Fruit fly (Drosophila melanogaster) whole organism, embryonic: ENCODE data around the gene CG6048.

Experiments
- Awh ChIP-seq: fragments of 200-800 bp; sonication (Bioruptor generic); IDR thresholded peaks from 2 replicates; pipeline ENCODE4, ENCODE4 v1.3.6; 2022; ENCODE audit warnings: missing biosample characterization, missing genetic modification characterization
- BtbVII ChIP-seq: fragments of 200-800 bp; sonication (Bioruptor generic); optimal IDR thresholded peaks from 3 replicates; lab custom pipeline; 2017; ENCODE audit warnings: missing biosample characterization, mild to moderate bottlenecking, missing genetic modification characterization
- CG10462 ChIP-seq: fragments of 200-800 bp; sonication (Bioruptor generic); optimal IDR thresholded peaks from 2 replicates; lab custom pipeline; 2016; ENCODE audit warnings: missing biosample characterization, missing genetic modification characterization
- CG12219 ChIP-seq: fragments of 200-800 bp; sonication (Bioruptor generic); optimal IDR thresholded peaks from 3 replicates; lab custom pipeline; 2018; ENCODE audit warnings: missing biosample characterization, mild to moderate bottlenecking, missing genetic modification characterization
- CG12299 ChIP-seq: fragments of 200-800 bp; sonication (Bioruptor generic); optimal IDR thresholded peaks from 2 replicates; lab custom pipeline; 2018; ENCODE audit warnings: missing biosample characterization, mild to moderate bottlenecking, missing genetic modification characterization
- CG12942 ChIP-seq: fragments of 200-800 bp; sonication (Bioruptor generic); optimal IDR thresholded peaks from 3 replicates; lab custom pipeline; 2016; ENCODE audit warnings: missing biosample characterization, missing genetic modification characterization
- CG14965 ChIP-seq: fragments of 200-800 bp; sonication (Bioruptor generic); optimal IDR thresholded peaks from 2 replicates; lab custom pipeline; 2016; ENCODE audit warnings: missing biosample characterization, missing genetic modification characterization, borderline replicate concordance
- CG1602 ChIP-seq: fragments of 200-800 bp; sonication (Bioruptor generic); optimal IDR thresholded peaks from 3 replicates; lab custom pipeline; 2016; ENCODE audit warnings: missing biosample characterization, missing genetic modification characterization
- CG16863 ChIP-seq: fragments of 200-800 bp; sonication (Bioruptor generic); optimal IDR thresholded peaks from 3 replicates; lab custom pipeline; 2016; ENCODE audit warnings: missing biosample characterization, missing genetic modification characterization
- CG17328 ChIP-seq: fragments of 200-800 bp; sonication (Bioruptor generic); IDR thresholded peaks from 2 replicates; pipeline ENCODE4 v1.3.6; 2022; ENCODE audit warnings: missing biosample characterization, missing genetic modification characterization
- CG17802 ChIP-seq: fragments of 200-800 bp; sonication (Bioruptor generic); optimal IDR thresholded peaks from 2 replicates; lab custom pipeline; 2018; ENCODE audit warnings: missing biosample characterization, mild to moderate bottlenecking, missing genetic modification characterization, moderate library complexity
- CG18599 ChIP-seq: fragments of 200-800 bp; sonication (Bioruptor generic); optimal IDR thresholded peaks from 3 replicates; lab custom pipeline; 2017; ENCODE audit warnings: missing biosample characterization, missing genetic modification characterization, mild to moderate bottlenecking, moderate library complexity, missing genetic modification reagents
- CG2199 ChIP-seq: fragments of 200-800 bp; sonication (Bioruptor generic); IDR thresholded peaks from 3 replicates; pipeline ENCODE4 v1.3.6; 2022; ENCODE audit warnings: missing biosample characterization, missing genetic modification characterization
- CG2678 ChIP-seq: fragments of 200-800 bp; sonication (Bioruptor generic); optimal IDR thresholded peaks from 3 replicates; lab custom pipeline; 2019; ENCODE audit warnings: missing biosample characterization, mild to moderate bottlenecking, missing genetic modification characterization, moderate library complexity
- CG34224 ChIP-seq: fragments of 200-800 bp; sonication (Bioruptor generic); IDR thresholded peaks from 3 replicates; pipeline ENCODE4 v1.3.6; 2022; ENCODE audit warnings: missing biosample characterization, missing genetic modification characterization; ENCODE audit not compliant: partially characterized antibody
- CG3995 ChIP-seq: fragments of 200-800 bp; sonication (Bioruptor generic); optimal IDR thresholded peaks from 3 replicates; lab custom pipeline; 2016; ENCODE audit warnings: missing biosample characterization, missing genetic modification characterization
- CG5180 ChIP-seq: fragments of 200-800 bp; sonication (Bioruptor generic); optimal IDR thresholded peaks from 3 replicates; lab custom pipeline; 2017; ENCODE audit warnings: missing biosample characterization, missing genetic modification characterization, mild to moderate bottlenecking, moderate library complexity, missing genetic modification reagents
- CG6765 ChIP-seq: fragments of 200-800 bp; sonication (Bioruptor generic); optimal IDR thresholded peaks from 3 replicates; lab custom pipeline; 2017; ENCODE audit warnings: missing biosample characterization, mild to moderate bottlenecking, missing genetic modification characterization
- CG9817 ChIP-seq: fragments of 200-800 bp; sonication (Bioruptor generic); optimal IDR thresholded peaks from 2 replicates; lab custom pipeline; 2018; ENCODE audit warnings: missing biosample characterization, mild to moderate bottlenecking, missing genetic modification characterization, moderate library complexity
- CG9932 ChIP-seq: fragments of 200-800 bp; sonication (Bioruptor generic); IDR thresholded peaks from 2 replicates; pipeline ENCODE4 v1.3.6; 2022; ENCODE audit warnings: missing biosample characterization, missing genetic modification characterization
- D19B ChIP-seq: fragments of 200-800 bp; sonication (Bioruptor generic); optimal IDR thresholded peaks from 2 replicates; lab custom pipeline; 2017; ENCODE audit warnings: missing biosample characterization, mild to moderate bottlenecking, missing genetic modification characterization
- Dbx ChIP-seq: fragments of 200-800 bp; sonication (Bioruptor generic); IDR thresholded peaks from 3 replicates; pipeline ENCODE4 v1.3.6; 2022; ENCODE audit warnings: missing biosample characterization, missing genetic modification characterization
- Drgx ChIP-seq: fragments of 200-800 bp; sonication (Bioruptor generic); IDR thresholded peaks from 2 replicates; pipeline ENCODE4 v1.3.6; 2022; ENCODE audit warnings: missing biosample characterization, missing genetic modification characterization
- Elba2 ChIP-seq: fragments of 200-800 bp; sonication (Bioruptor generic); optimal IDR thresholded peaks from 3 replicates; lab custom pipeline; 2016; ENCODE audit warnings: missing biosample characterization, missing genetic modification characterization
- Fer3 ChIP-seq: fragments of 200-800 bp; sonication (Bioruptor generic); optimal IDR thresholded peaks from 2 replicates; lab custom pipeline; 2018; ENCODE audit warnings: missing biosample characterization, mild to moderate bottlenecking, missing genetic modification characterization, moderate library complexity
- Hr51 ChIP-seq, 2 experiments: fragments of 200-800 bp; sonication (Bioruptor generic); optimal IDR thresholded peaks; 2 replicates in 1 of 2; 3 replicates in 1 of 2; lab custom pipeline; 2016 to 2018; ENCODE audit warnings: missing biosample characterization in 2 of 2, missing genetic modification characterization in 2 of 2, mild to moderate bottlenecking in 1 of 2, moderate library complexity in 1 of 2
- Hr78 ChIP-seq, 2 experiments: fragments of 200-800 bp in 1 of 2; fragments of >200 bp in 1 of 2; sonication (Bioruptor generic) in 1 of 2; optimal IDR thresholded peaks; 2 replicates each; lab custom pipeline; 2017 to 2019; ENCODE audit warnings: missing biosample characterization in 2 of 2, missing genetic modification characterization in 2 of 2, mild to moderate bottlenecking in 1 of 2, moderate library complexity in 1 of 2
- Jarid2 ChIP-seq: fragments of 200-800 bp; sonication (Bioruptor generic); optimal IDR thresholded peaks from 3 replicates; lab custom pipeline; 2017; ENCODE audit warnings: mild to moderate bottlenecking, missing biosample characterization, missing genetic modification reagents, missing genetic modification characterization
- Nf-YC ChIP-seq: fragments of 200-800 bp; optimal IDR thresholded peaks from 3 replicates; lab custom pipeline; 2019; ENCODE audit warnings: missing biosample characterization, mild to moderate bottlenecking, missing genetic modification characterization, moderate library complexity
- NfI ChIP-seq: fragments of 200-800 bp; sonication (Bioruptor generic); optimal IDR thresholded peaks from 3 replicates; lab custom pipeline; 2018; ENCODE audit warnings: missing biosample characterization, mild to moderate bottlenecking, missing genetic modification characterization, moderate library complexity
- Optix ChIP-seq: fragments of 200-800 bp; sonication (Bioruptor generic); IDR thresholded peaks from 3 replicates; pipeline ENCODE4 v1.3.6; 2022; ENCODE audit warnings: missing biosample characterization, missing genetic modification characterization
- Rfx ChIP-seq: fragments of 200-800 bp; sonication (Bioruptor generic); IDR thresholded peaks from 2 replicates; pipeline ENCODE4 v1.3.6; 2022; ENCODE audit warnings: missing biosample characterization, missing genetic modification characterization
- Sry-β ChIP-seq: fragments of 200-800 bp; sonication (Bioruptor generic); optimal IDR thresholded peaks from 2 replicates; lab custom pipeline; 2018; ENCODE audit warnings: missing biosample characterization, mild to moderate bottlenecking, missing genetic modification characterization, moderate library complexity
- Usf ChIP-seq: fragments of 200-800 bp; sonication (Bioruptor generic); optimal IDR thresholded peaks from 2 replicates; lab custom pipeline; 2017; ENCODE audit warnings: missing genotype, missing biosample characterization, missing genetic modification characterization
- amos ChIP-seq: fragments of 200-800 bp; sonication (Bioruptor generic); IDR thresholded peaks from 2 replicates; pipeline ENCODE4 v1.3.6; 2022; ENCODE audit warnings: missing biosample characterization, missing genetic modification characterization; ENCODE audit not compliant: partially characterized antibody
- ara ChIP-seq: fragments of 200-800 bp; sonication (Bioruptor generic); IDR thresholded peaks from 2 replicates; pipeline ENCODE4 v1.3.6; 2022; ENCODE audit warnings: missing biosample characterization, missing genetic modification characterization
- caup ChIP-seq: fragments of 200-800 bp; sonication (Bioruptor generic); optimal IDR thresholded peaks from 3 replicates; lab custom pipeline; 2017; ENCODE audit warnings: missing biosample characterization, mild to moderate bottlenecking, missing genetic modification characterization, moderate library complexity; ENCODE audit not compliant: severe bottlenecking
- ci ChIP-seq: fragments of 200-800 bp; sonication (Bioruptor generic); IDR thresholded peaks from 3 replicates; pipeline ENCODE4 v1.3.6; 2022; ENCODE audit warnings: missing biosample characterization, missing genetic modification characterization
- corto ChIP-seq: fragments of 200-800 bp; sonication (Bioruptor generic); optimal IDR thresholded peaks from 2 replicates; lab custom pipeline; 2016; ENCODE audit warnings: missing biosample characterization, mild to moderate bottlenecking, missing genetic modification characterization, moderate library complexity
- crc ChIP-seq: fragments of 200-800 bp; sonication (Bioruptor generic); optimal IDR thresholded peaks from 2 replicates; lab custom pipeline; 2016; ENCODE audit warnings: missing biosample characterization, missing genetic modification characterization
- fd3F ChIP-seq: fragments of 200-800 bp; sonication (Bioruptor generic); optimal IDR thresholded peaks from 2 replicates; lab custom pipeline; 2018; ENCODE audit warnings: missing biosample characterization, mild to moderate bottlenecking, missing genetic modification characterization, moderate library complexity
- hth ChIP-seq: fragments of >200 bp; optimal IDR thresholded peaks from 2 replicates; lab custom pipeline; 2017; ENCODE audit warnings: inconsistent platforms
- klu ChIP-seq: fragments of 200-800 bp; sonication (Bioruptor generic); IDR thresholded peaks from 2 replicates; pipeline ENCODE4 v1.3.6; 2022; ENCODE audit warnings: missing biosample characterization, missing genetic modification characterization
- mld ChIP-seq: fragments of 200-800 bp; sonication (Bioruptor generic); IDR thresholded peaks from 3 replicates; pipeline ENCODE4 v1.3.6; 2022; ENCODE audit warnings: missing biosample characterization, missing genetic modification characterization; ENCODE audit not compliant: partially characterized antibody
- nom ChIP-seq: fragments of 200-800 bp; sonication (Bioruptor generic); optimal IDR thresholded peaks from 2 replicates; lab custom pipeline; 2017; ENCODE audit warnings: missing biosample characterization, missing genetic modification characterization, mild to moderate bottlenecking, moderate library complexity, missing genetic modification reagents
- oc ChIP-seq: fragments of 200-800 bp; sonication (Bioruptor generic); optimal IDR thresholded peaks from 2 replicates; lab custom pipeline; 2018; ENCODE audit warnings: missing biosample characterization, mild to moderate bottlenecking, missing genetic modification characterization, moderate library complexity
- onecut ChIP-seq: fragments of 200-800 bp; sonication (Bioruptor generic); IDR thresholded peaks from 2 replicates; pipeline ENCODE4 v1.3.6; 2022; ENCODE audit warnings: missing biosample characterization, missing genetic modification characterization
- pita ChIP-seq: fragments of 200-800 bp; sonication (Bioruptor generic); optimal IDR thresholded peaks from 2 replicates; lab custom pipeline; 2017; ENCODE audit warnings: missing biosample characterization, mild to moderate bottlenecking, missing genetic modification characterization

The CG6048 gene

DNA sequence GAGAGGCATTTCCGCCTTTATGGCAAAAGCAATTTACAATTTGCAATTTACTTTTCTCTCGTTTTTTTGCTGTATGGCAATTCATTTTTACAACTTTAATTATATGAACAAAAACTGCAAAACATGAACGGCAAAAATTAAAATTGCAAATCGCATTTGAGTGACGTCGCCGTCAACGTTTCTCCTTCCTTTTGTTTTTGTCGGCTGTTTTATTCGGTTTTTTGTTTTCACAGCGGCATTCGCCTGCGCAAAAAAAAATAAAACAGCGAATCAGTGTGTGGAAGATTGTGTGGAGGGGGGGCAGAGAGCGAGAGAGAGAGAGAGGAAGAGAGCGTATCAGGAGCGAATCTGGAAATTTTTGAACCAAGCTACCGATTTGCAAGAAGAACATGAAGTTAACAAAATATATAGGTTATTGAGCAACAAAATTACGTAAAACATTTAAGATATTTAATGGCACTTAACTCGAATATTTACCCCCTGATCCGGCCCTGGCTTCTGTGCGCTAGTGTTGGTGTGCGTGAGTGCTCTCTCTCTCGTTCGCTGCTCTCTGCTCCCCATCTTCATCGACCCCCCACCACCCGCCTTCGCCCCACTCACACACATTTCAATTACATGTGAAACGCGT, 33.8 kb upstream of the CG6048 start (continued):
- TF ChIP-seq Nf-YC (tag; lab: Kevin White, UChicago) (peak; percentile 90), oc (tag; lab: Kevin White, UChicago) (peak; percentile 99), CG12219 (GFP tag; lab: Kevin White, UChicago) (peak; percentile 98), Fer3 (tag; lab: Kevin White, UChicago) (peak; percentile 99), ara (peak; percentile 99), BtbVII (peak; percentile 99), CG17328 (GFP tag; lab: Robert Waterston, UW) (peak; percentile 99), amos (peak; percentile 86; the same call in 1 of the 2 replicates), Hr51 (GFP tag; optimal IDR thresholded peaks at IDR 0.05; lab: Kevin White, UChicago) (peak; percentile 97 to 98), CG9817 (tag; lab: Kevin White, UChicago) (peak; percentile 99), Awh (GFP tag; lab: Robert Waterston, UW) (peak; percentile 99), crc (GFP tag; lab: Kevin White, UChicago) (peak; percentile 98), onecut (GFP tag; lab: Robert Waterston, UW) (peak; percentile 97), corto (GFP tag; lab: Kevin White, UChicago) (peak; percentile 93), ci (GFP tag; lab: Robert Waterston, UW) (peak; percentile 100), CG34224 (peak; percentile 90), CG10462 (GFP tag; lab: Kevin White, UChicago) (peak; percentile 98), Jarid2 (GFP tag; lab: Kevin White, UChicago) (peak; percentile 93), mld (GFP tag; lab: Robert Waterston, UW) (0 out of 3 replicates have a peak, but pooled peaks have one; percentile 9), CG2678 (tag; lab: Kevin White, UChicago) (peak; percentile 99), Optix (peak; percentile 99), CG16863 (GFP tag; lab: Kevin White, UChicago) (peak; percentile 99), Drgx (GFP tag; lab: Robert Waterston, UW) (peak; percentile 99), CG6765 (GFP tag; lab: Kevin White, UChicago) (peak; percentile 96), CG17802 (peak; percentile 90), hth (lab: Kevin White, UChicago) (no peak), CG5180 (GFP tag; lab: Kevin White, UChicago) (peak; percentile 93), Dbx (GFP tag; lab: Robert Waterston, UW) (peak; percentile 100), Usf (GFP tag; lab: Kevin White, UChicago) (peak; percentile 98), Rfx (GFP tag; lab: Robert Waterston, UW) (peak; percentile 100), caup (GFP tag; lab: Kevin White, UChicago) (peak; percentile 99), CG12942 (peak; percentile 99), Elba2 (GFP tag; lab: Kevin White, UChicago) (peak; percentile 79), nom (peak; percentile 99), CG2199 (GFP tag; lab: Robert Waterston, UW) (peak; percentile 99), Hr78 (GFP tag; optimal IDR thresholded peaks at IDR 0.05; lab: Kevin White, UChicago) (peak in 1 of 2 experiments; percentile 90), CG14965 (GFP tag; lab: Kevin White, UChicago) (peak; percentile 84), CG18599 (GFP tag; lab: Kevin White, UChicago) (peak; percentile 100), CG1602 (peak; percentile 98), D19B (GFP tag; lab: Kevin White, UChicago) (peak; percentile 95), klu (GFP tag; lab: Robert Waterston, UW) (peak; percentile 99), fd3F (GFP tag; lab: Kevin White, UChicago) (peak; percentile 98), Sry-β (GFP tag; lab: Kevin White, UChicago) (peak; percentile 49), CG12299 (peak; percentile 98), NfI (GFP tag; lab: Kevin White, UChicago) (peak; percentile 99), CG3995 (GFP tag; lab: Kevin White, UChicago) (peak; percentile 84), CG9932 (GFP tag; lab: Robert Waterston, UW) (peak; percentile 100), pita (GFP tag; lab: Kevin White, UChicago) (no peak)
